Worm (Caenorhabditis elegans): Measurements from ENCODE around the gene F52D10.2.

- TF ChIP-seq nhr-76 (tag; optimal IDR thresholded peaks at IDR 0.05): no peak
- no peak for TF ChIP-seq mdl-1 (tag; optimal IDR thresholded peaks at IDR 0.05)
- no peak for TF ChIP-seq aly-2 (tag; optimal IDR thresholded peaks at IDR 0.05)
- no peak for TF ChIP-seq nhr-28 (tag; optimal IDR thresholded peaks at IDR 0.05)
Measured at ce11 chrX:11628580-11628979, 37.1 kb upstream of the F52D10.2 start, which contains the start of gene spp-30.

All from whole organism, L3 larva.